Fruit fly (Drosophila melanogaster): ENCODE results near the gene CG15021.

Gene CG15021

DNA sequence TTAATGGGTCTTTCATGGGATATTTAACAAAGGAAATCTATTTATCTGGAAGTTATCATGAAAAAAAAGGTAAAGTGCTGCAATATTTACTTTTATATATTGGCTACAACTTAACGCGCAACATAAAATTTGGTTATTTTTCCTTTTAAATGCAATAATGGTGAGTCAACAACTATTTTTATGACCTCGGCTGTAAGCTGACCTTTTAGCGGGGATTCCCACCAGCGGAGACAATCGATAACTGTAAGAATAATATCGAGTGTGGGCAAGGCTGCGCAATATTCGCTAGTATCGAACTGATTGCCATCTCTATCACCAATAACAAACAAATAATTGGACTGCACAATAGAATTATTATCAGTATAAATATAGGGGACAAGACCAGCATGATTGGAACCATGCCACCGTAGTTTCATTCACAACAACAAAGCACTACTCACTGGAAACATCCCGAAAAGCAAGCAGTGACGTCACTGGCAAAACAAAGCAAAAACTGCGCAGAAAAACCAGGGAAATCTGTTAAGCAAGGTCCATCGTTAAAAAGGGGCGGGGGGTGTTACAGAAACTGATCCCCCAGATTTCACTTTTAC lies 33.2 kb upstream of the CG15021 start, which contains the start of gene Syx17 (continued):
- TF ChIP-seq MBD-R2 (GFP tag; IDR thresholded peaks at IDR 0.05) (peak; percentile 83), Med (GFP tag) (peak; percentile 92), tup (GFP tag; optimal IDR thresholded peaks at IDR 0.05) (peak; percentile 21), CG8478 (optimal IDR thresholded peaks at IDR 0.05) (no peak), disco-r (GFP tag; optimal IDR thresholded peaks at IDR 0.05) (no peak), tll (GFP tag; optimal IDR thresholded peaks at IDR 0.05) (peak in 1 of 2 experiments; percentile 58), ap (GFP tag; IDR thresholded peaks at IDR 0.05) (no peak), CG32767 (GFP tag; IDR thresholded peaks at IDR 0.05) (no peak), Nf-YB (GFP tag; optimal IDR thresholded peaks at IDR 0.05) (peak; percentile 36), sna (GFP tag; IDR thresholded peaks at IDR 0.05; ENCODE audit: partially characterized antibody) (peak; percentile 81), pros (GFP tag; optimal IDR thresholded peaks at IDR 0.05) (no peak), CG11093 (GFP tag; IDR thresholded peaks at IDR 0.05) (no peak), CG7556 (GFP tag; optimal IDR thresholded peaks at IDR 0.05) (peak; percentile 47), dysf (GFP tag; IDR thresholded peaks at IDR 0.05) (peak; percentile 45; the same call in 2 of the 3 replicates), Hr3 (GFP tag; optimal IDR thresholded peaks at IDR 0.05) (peak; percentile 63), zen2 (GFP tag; IDR thresholded peaks at IDR 0.05; ENCODE audit: partially characterized antibody) (peak; percentile 80), CG10431 (GFP tag; optimal IDR thresholded peaks at IDR 0.05) (no peak), Hey (tag; optimal IDR thresholded peaks at IDR 0.05) (no peak), NK7.1 (GFP tag; optimal IDR thresholded peaks at IDR 0.05) (no peak), nom (GFP tag; optimal IDR thresholded peaks at IDR 0.05) (peak; percentile 6), tin (GFP tag; optimal IDR thresholded peaks at IDR 0.05) (peak; percentile 62), Fer3 (tag; optimal IDR thresholded peaks at IDR 0.05) (peak; percentile 38), CG17829 (tag; optimal IDR thresholded peaks at IDR 0.05) (peak; percentile 71), bbx (GFP tag; IDR thresholded peaks at IDR 0.05; ENCODE audit: partially characterized antibody) (peak; percentile 95), Xbp1 (GFP tag; optimal IDR thresholded peaks at IDR 0.05) (peak; percentile 68), CG31224 (GFP tag; IDR thresholded peaks at IDR 0.05) (peak; percentile 25; the same call in 1 of the 2 replicates), jigr1 (GFP tag; IDR thresholded peaks at IDR 0.05) (no peak), CG11696 (GFP tag; IDR thresholded peaks at IDR 0.05) (peak; percentile 99), Rfx (GFP tag; IDR thresholded peaks at IDR 0.05) (peak; percentile 85), caup (GFP tag; optimal IDR thresholded peaks at IDR 0.05; ENCODE audit: severe bottlenecking) (peak; percentile 51), gem (tag; optimal IDR thresholded peaks at IDR 0.05) (peak; percentile 68), Taf1 (GFP tag; IDR thresholded peaks at IDR 0.05) (no peak), pan (optimal IDR thresholded peaks at IDR 0.05) (no peak), pan (GFP tag; optimal IDR thresholded peaks at IDR 0.05 in 1 of 2, IDR thresholded peaks at IDR 0.05 in 1 of 2) (peak in 1 of 2 experiments; percentile 31), sisA (GFP tag; IDR thresholded peaks at IDR 0.05) (peak; percentile 18; the same call in 1 of the 2 replicates), fd3F (GFP tag; optimal IDR thresholded peaks at IDR 0.05) (peak; percentile 5), CG1603 (tag; optimal IDR thresholded peaks at IDR 0.05) (peak; percentile 84), Fer1 (GFP tag; optimal IDR thresholded peaks at IDR 0.05) (peak; percentile 61), slbo (GFP tag; IDR thresholded peaks at IDR 0.05) (peak; percentile 79), ash1 (GFP tag; optimal IDR thresholded peaks at IDR 0.05) (no peak), CG10147 (GFP tag; optimal IDR thresholded peaks at IDR 0.05) (peak; percentile 34), Drgx (GFP tag; IDR thresholded peaks at IDR 0.05) (peak; percentile 70), nerfin-1 (tag; optimal IDR thresholded peaks at IDR 0.05) (peak; percentile 2), ERR (GFP tag; optimal IDR thresholded peaks at IDR 0.05) (peak; percentile 40), rib (GFP tag; IDR thresholded peaks at IDR 0.05) (peak; percentile 76; the same call in 1 of the 2 replicates), cwo (GFP tag; optimal IDR thresholded peaks at IDR 0.05) (peak; percentile 31), unpg (GFP tag; optimal IDR thresholded peaks at IDR 0.05) (peak; percentile 52), CG5245 (GFP tag; optimal IDR thresholded peaks at IDR 0.05) (peak; percentile 33), CG3726 (GFP tag; IDR thresholded peaks at IDR 0.05) (no peak), CG6813 (GFP tag; optimal IDR thresholded peaks at IDR 0.05) (peak; percentile 15)
